Fruit fly (Drosophila melanogaster) whole organism, prepupa: Measurements from ENCODE around the gene CG14383.

Source experiments
- Blimp-1 ChIP-seq: fragments of 200-800 bp; sonication (Bioruptor generic); optimal IDR thresholded peaks from 3 replicates; lab custom pipeline; 2017; ENCODE audit warnings: missing biosample characterization, missing genetic modification characterization, mild to moderate bottlenecking, moderate library complexity, missing genetic modification reagents
- CG10631 ChIP-seq: fragments of 200-800 bp; sonication (Bioruptor generic); optimal IDR thresholded peaks from 2 replicates; lab custom pipeline; 2016; ENCODE audit warnings: missing biosample characterization, missing genetic modification characterization
- CG11902 ChIP-seq: fragments of 200-800 bp; sonication (Bioruptor generic); optimal IDR thresholded peaks from 3 replicates; lab custom pipeline; 2016; ENCODE audit warnings: missing biosample characterization, missing genetic modification characterization
- CG15336 ChIP-seq: fragments of 200-800 bp; sonication (Bioruptor generic); IDR thresholded peaks from 2 replicates; pipeline ENCODE4 v1.3.6; 2022; ENCODE audit warnings: missing biosample characterization, missing genetic modification characterization
- CG1621 ChIP-seq: fragments of 200-800 bp; sonication (Bioruptor generic); optimal IDR thresholded peaks from 3 replicates; lab custom pipeline; 2018; ENCODE audit warnings: missing biosample characterization, mild to moderate bottlenecking, missing genetic modification characterization
- CG16779 ChIP-seq: fragments of 200-800 bp; sonication (Bioruptor generic); optimal IDR thresholded peaks from 3 replicates; lab custom pipeline; 2017; ENCODE audit warnings: missing biosample characterization, mild to moderate bottlenecking, missing genetic modification characterization
- CG3032 ChIP-seq: fragments of 200-800 bp; optimal IDR thresholded peaks from 2 replicates; lab custom pipeline; 2019; ENCODE audit warnings: missing biosample characterization, mild to moderate bottlenecking, missing genetic modification characterization, moderate library complexity
- CG32006 ChIP-seq: fragments of 200-800 bp; sonication (Bioruptor generic); optimal IDR thresholded peaks from 3 replicates; lab custom pipeline; 2017; ENCODE audit warnings: missing biosample characterization, mild to moderate bottlenecking, missing genetic modification characterization
- CG34406 ChIP-seq: fragments of 200-800 bp; sonication (Bioruptor generic); optimal IDR thresholded peaks from 3 replicates; lab custom pipeline; 2016; ENCODE audit warnings: missing biosample characterization, missing genetic modification characterization
- CG3919 ChIP-seq: fragments of 200-800 bp; sonication (Bioruptor generic); optimal IDR thresholded peaks from 3 replicates; lab custom pipeline; 2016; ENCODE audit warnings: missing biosample characterization, missing genetic modification characterization
- CG6163 ChIP-seq: fragments of 200-800 bp; sonication (Bioruptor generic); IDR thresholded peaks from 3 replicates; pipeline ENCODE4 v1.3.6; 2022; ENCODE audit warnings: missing biosample characterization, missing genetic modification characterization
- CG6276 ChIP-seq: fragments of 200-800 bp; sonication (Bioruptor generic); optimal IDR thresholded peaks from 2 replicates; lab custom pipeline; 2017; ENCODE audit warnings: missing biosample characterization, mild to moderate bottlenecking, missing genetic modification characterization
- CG6792 ChIP-seq: fragments of 200-800 bp; sonication (Bioruptor generic); optimal IDR thresholded peaks from 3 replicates; lab custom pipeline; 2016; ENCODE audit warnings: missing biosample characterization, missing genetic modification characterization
- CG6854 ChIP-seq: fragments of 200-800 bp; sonication (Bioruptor generic); optimal IDR thresholded peaks from 2 replicates; lab custom pipeline; 2017; ENCODE audit warnings: missing biosample characterization, mild to moderate bottlenecking, missing genetic modification characterization
- CG8119 ChIP-seq: fragments of 200-800 bp; sonication (Bioruptor generic); IDR thresholded peaks from 3 replicates; pipeline ENCODE4 v1.3.6; 2022; ENCODE audit warnings: missing biosample characterization, missing genetic modification characterization
- CG8319 ChIP-seq: fragments of 200-800 bp; sonication (Bioruptor generic); optimal IDR thresholded peaks from 3 replicates; lab custom pipeline; 2016; ENCODE audit warnings: missing biosample characterization, missing genetic modification characterization
- Eip75B ChIP-seq: fragments of 200-800 bp; sonication (Bioruptor generic); optimal IDR thresholded peaks from 3 replicates; lab custom pipeline; 2016; ENCODE audit warnings: missing biosample characterization, missing genetic modification characterization
- Eip78C ChIP-seq: fragments of 200-800 bp; sonication (Bioruptor generic); peaks from one replicate; lab custom pipeline; 2016; ENCODE audit warnings: missing biosample characterization, missing genetic modification characterization
- Ets21C ChIP-seq: fragments of 200-800 bp; sonication (Bioruptor generic); optimal IDR thresholded peaks from 3 replicates; lab custom pipeline; 2016; ENCODE audit warnings: missing biosample characterization, missing genetic modification characterization
- Ets96B ChIP-seq: fragments of 200-800 bp; optimal IDR thresholded peaks from 2 replicates; lab custom pipeline; 2019; ENCODE audit warnings: missing biosample characterization, mild to moderate bottlenecking, missing genetic modification characterization, moderate library complexity
- Gug ChIP-seq: fragments of 200-800 bp; sonication (Bioruptor generic); IDR thresholded peaks from 2 replicates; pipeline ENCODE4 v1.3.6; 2022; ENCODE audit warnings: missing biosample characterization, missing genetic modification characterization
- Hr39 ChIP-seq: fragments of 200-800 bp; sonication (Bioruptor generic); optimal IDR thresholded peaks from 2 replicates; lab custom pipeline; 2016; ENCODE audit warnings: missing biosample characterization, missing genetic modification characterization
- Hr4 ChIP-seq: fragments of 200-800 bp; sonication (Bioruptor generic); optimal IDR thresholded peaks from 3 replicates; lab custom pipeline; 2016; ENCODE audit warnings: missing biosample characterization, missing genetic modification characterization
- Lpt ChIP-seq: fragments of 200-800 bp; sonication (Bioruptor generic); optimal IDR thresholded peaks from 3 replicates; lab custom pipeline; 2016; ENCODE audit warnings: missing biosample characterization, missing genetic modification characterization
- OdsH ChIP-seq: fragments of 200-800 bp; sonication (Bioruptor generic); optimal IDR thresholded peaks from 3 replicates; lab custom pipeline; 2016; ENCODE audit warnings: missing biosample characterization, missing genetic modification characterization
- Smox ChIP-seq: fragments of 200-800 bp; sonication (Bioruptor generic); optimal IDR thresholded peaks from 3 replicates; lab custom pipeline; 2016; ENCODE audit warnings: missing biosample characterization, missing genetic modification characterization
- Sox14 ChIP-seq: fragments of 200-800 bp; sonication (Bioruptor generic); optimal IDR thresholded peaks from 3 replicates; lab custom pipeline; 2016; ENCODE audit warnings: missing biosample characterization, missing genetic modification characterization
- Sox15 ChIP-seq: fragments of 200-800 bp; sonication (Bioruptor generic); optimal IDR thresholded peaks from 3 replicates; lab custom pipeline; 2016; ENCODE audit warnings: missing biosample characterization, missing genetic modification characterization
- achi ChIP-seq: fragments of 200-800 bp; sonication (Bioruptor generic); optimal IDR thresholded peaks from 3 replicates; lab custom pipeline; 2016; ENCODE audit warnings: missing biosample characterization, missing genetic modification characterization
- acj6 ChIP-seq: fragments of 200-800 bp; sonication (Bioruptor generic); optimal IDR thresholded peaks from 3 replicates; lab custom pipeline; 2016; ENCODE audit warnings: missing biosample characterization, missing genetic modification characterization
- cyc ChIP-seq: fragments of 200-800 bp; sonication (Bioruptor generic); optimal IDR thresholded peaks from 3 replicates; lab custom pipeline; 2016; ENCODE audit warnings: missing biosample characterization, missing genetic modification characterization
- dac ChIP-seq: fragments of 200-800 bp; sonication (Bioruptor generic); optimal IDR thresholded peaks from 2 replicates; lab custom pipeline; 2017; ENCODE audit warnings: missing biosample characterization, mild to moderate bottlenecking, missing genetic modification characterization
- eg ChIP-seq: fragments of 200-800 bp; sonication (Bioruptor generic); IDR thresholded peaks from 3 replicates; pipeline ENCODE4 v1.3.6; 2022; ENCODE audit warnings: missing biosample characterization, missing genetic modification characterization
- esn ChIP-seq: fragments of 200-800 bp; sonication (Bioruptor generic); optimal IDR thresholded peaks from 2 replicates; lab custom pipeline; 2016; ENCODE audit warnings: missing biosample characterization, mild to moderate bottlenecking, missing genetic modification characterization, moderate library complexity
- fd59A ChIP-seq: fragments of 200-800 bp; sonication (Bioruptor generic); optimal IDR thresholded peaks from 2 replicates; lab custom pipeline; 2017; ENCODE audit warnings: missing biosample characterization, mild to moderate bottlenecking, missing genetic modification characterization, missing genetic modification reagents
- fkh ChIP-seq: fragments of 200-800 bp; sonication (Bioruptor generic); optimal IDR thresholded peaks from 3 replicates; lab custom pipeline; 2017; ENCODE audit warnings: missing biosample characterization, mild to moderate bottlenecking, missing genetic modification characterization, moderate library complexity
- lz ChIP-seq: fragments of 200-800 bp; sonication (Bioruptor generic); optimal IDR thresholded peaks from 3 replicates; lab custom pipeline; 2016; ENCODE audit warnings: missing biosample characterization, missing genetic modification characterization
- pdm3 ChIP-seq: fragments of 200-800 bp; sonication (Bioruptor generic); optimal IDR thresholded peaks from 3 replicates; lab custom pipeline; 2016; ENCODE audit warnings: missing biosample characterization, missing genetic modification characterization
- spab ChIP-seq: fragments of 200-800 bp; sonication (Bioruptor generic); optimal IDR thresholded peaks from 2 replicates; lab custom pipeline; 2017; ENCODE audit warnings: missing biosample characterization, mild to moderate bottlenecking, missing genetic modification characterization, missing genetic modification reagents
- ss ChIP-seq, 2 experiments: fragments of 200-800 bp; sonication (Bioruptor generic); optimal IDR thresholded peaks; 2 replicates in 1 of 2; 3 replicates in 1 of 2; lab custom pipeline; 2017 to 2018; ENCODE audit warnings: mild to moderate bottlenecking in 2 of 2, missing biosample characterization in 2 of 2, missing genetic modification characterization in 2 of 2, moderate library complexity in 1 of 2
- svp ChIP-seq: fragments of 200-800 bp; sonication (Bioruptor generic); peaks from one replicate; lab custom pipeline; 2016; ENCODE audit warnings: missing biosample characterization, missing genetic modification characterization
- topi ChIP-seq: fragments of 200-800 bp; sonication (Bioruptor generic); optimal IDR thresholded peaks from 3 replicates; lab custom pipeline; 2016; ENCODE audit warnings: missing biosample characterization, missing genetic modification characterization

Gene CG14383

DNA sequence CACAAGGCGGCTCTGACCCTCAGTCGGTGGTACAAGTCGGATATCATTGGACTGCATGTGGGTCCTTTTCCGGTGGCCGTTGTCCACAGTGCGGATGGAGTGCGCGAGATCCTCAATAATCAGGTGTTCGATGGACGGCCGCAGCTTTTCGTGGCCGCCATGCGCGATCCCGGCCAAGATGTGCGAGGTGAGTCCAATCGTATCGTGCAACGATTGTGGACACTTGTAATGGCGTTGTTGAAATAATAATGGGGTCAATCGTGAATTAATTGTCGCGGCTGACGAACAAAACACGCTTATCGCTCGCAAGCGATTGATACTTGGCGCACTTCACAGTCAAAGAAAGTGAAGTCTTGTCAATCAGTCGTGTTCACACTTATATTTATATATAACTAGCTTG, 24.3 kb downstream of the CG14383 start:
- no peak for TF ChIP-seq fd59A
- peak; percentile 90 for TF ChIP-seq svp (GFP tag; lab: Kevin White, UChicago)

DNA sequence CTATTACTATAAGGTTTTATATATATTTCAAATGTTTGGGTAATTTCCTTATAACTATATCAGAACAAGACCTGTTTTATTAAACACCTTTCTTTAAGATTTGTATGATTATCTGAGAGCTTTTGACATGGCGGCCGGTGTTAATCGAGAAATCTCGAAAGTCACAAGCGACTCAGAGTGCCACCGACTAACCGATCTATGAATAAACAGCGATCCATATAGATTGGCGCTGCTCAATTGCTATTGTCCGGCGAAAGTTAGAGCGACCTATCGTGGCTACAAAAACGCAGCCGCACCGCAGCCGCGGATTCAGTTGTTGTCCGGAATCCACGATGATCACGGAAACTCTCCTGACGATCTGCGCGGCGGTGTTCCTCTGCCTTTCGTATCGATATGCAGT, 24.8 kb downstream of the CG14383 start, which contains the start of gene Cyp304a1:
Gene Cyp304a1, plus strand, starts transcription at position 301 of the 400 bp plus-strand sequence.
- TF ChIP-seq spab (GFP tag; lab: Kevin White, UChicago): no peak
- no peak for TF ChIP-seq fkh (GFP tag; lab: Kevin White, UChicago)
- no peak for TF ChIP-seq CG6792
- TF ChIP-seq Hr4 (GFP tag; lab: Kevin White, UChicago): no peak
- TF ChIP-seq Hr39 (GFP tag; lab: Kevin White, UChicago): no peak
- no peak for TF ChIP-seq topi (GFP tag; lab: Kevin White, UChicago)
- TF ChIP-seq dac (GFP tag; lab: Kevin White, UChicago): no peak
- no peak for TF ChIP-seq Eip78C
- no peak for TF ChIP-seq CG8119 (GFP tag; lab: Robert Waterston, UW)
- TF ChIP-seq, all 60 proteins: peak for 0

DNA sequence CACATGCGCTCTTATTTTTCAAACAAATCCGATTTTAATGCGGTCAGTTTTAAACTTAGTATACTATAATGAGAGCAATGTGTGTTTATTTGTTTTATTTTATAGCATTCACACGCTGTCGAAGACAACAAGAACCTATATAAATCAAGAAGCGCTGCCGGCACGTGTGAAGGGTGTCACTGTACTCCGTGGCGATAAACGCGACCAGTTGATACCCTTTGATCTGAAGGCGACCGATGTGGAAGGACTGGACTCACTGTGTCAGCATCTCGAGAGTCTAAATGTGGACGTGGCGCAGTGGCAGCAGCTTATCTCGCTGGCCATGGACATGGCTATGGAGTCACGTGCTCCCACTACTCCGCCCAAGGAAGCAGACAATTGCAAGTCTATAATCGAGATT, 25.7 kb downstream of the CG14383 start:
- TF ChIP-seq CG6276 (GFP tag; lab: Kevin White, UChicago) (no peak), Sox14 (GFP tag; lab: Kevin White, UChicago) (no peak), CG3032 (tag; lab: Kevin White, UChicago) (no peak), svp (GFP tag; lab: Kevin White, UChicago) (peak; percentile 95), fd59A (no peak), eg (no peak)

DNA sequence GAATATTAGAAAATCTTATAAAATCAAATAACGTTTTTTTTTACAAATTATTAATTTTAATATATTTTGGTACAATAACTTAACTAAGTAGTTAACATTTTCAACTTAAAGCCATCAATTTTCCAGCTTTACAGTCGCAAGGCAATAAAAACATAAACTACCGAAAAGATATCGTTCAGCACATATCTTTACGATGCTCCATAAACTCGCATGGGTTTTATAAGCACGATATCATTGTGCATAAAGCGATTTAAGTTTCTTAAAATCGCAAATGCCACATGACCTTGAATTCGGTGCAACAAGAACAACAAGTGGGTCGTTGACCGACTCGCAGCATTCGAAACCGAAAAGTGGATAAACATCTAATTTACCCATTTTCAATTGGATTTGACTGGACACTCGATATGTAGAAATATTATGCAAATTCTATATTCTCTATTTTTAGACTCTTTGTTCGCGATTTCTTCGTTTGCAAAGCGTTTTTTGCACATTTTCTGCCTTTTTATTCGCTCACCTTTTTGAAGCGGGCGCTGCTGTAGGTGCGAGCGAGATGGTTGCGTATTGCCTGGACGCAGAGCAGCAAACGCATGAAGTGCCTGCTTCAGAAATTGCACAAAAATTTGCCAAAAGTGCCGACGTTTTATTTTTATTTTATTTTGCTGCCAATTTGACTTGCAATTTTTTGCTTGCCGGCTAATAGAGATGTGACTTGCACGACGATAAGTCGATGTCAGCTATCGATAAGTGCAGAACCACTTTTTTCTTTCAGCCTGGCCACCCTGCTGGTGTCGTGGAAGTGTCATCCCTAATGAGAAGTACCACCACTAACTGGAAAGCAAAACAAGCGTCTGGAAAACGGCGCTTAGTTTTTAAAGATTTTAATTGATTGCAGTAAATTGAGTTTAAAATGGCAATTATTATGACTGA, 27.1 kb downstream of the CG14383 start, which contains the start of gene Spc25:
Gene Spc25, plus strand, starts transcription at position 817 of the 927 bp plus-strand sequence.
- peak; percentile 64 for TF ChIP-seq esn (GFP tag; lab: Kevin White, UChicago)
- TF ChIP-seq CG8319 (GFP tag; lab: Kevin White, UChicago): no peak
- TF ChIP-seq CG11902 (GFP tag; lab: Kevin White, UChicago): no peak
- peak; percentile 49 for TF ChIP-seq pdm3 (GFP tag; lab: Kevin White, UChicago)
- TF ChIP-seq ss (GFP tag; optimal IDR thresholded peaks at IDR 0.05; lab: Kevin White, UChicago): no peak
- TF ChIP-seq Hr4 (GFP tag; lab: Kevin White, UChicago): peak; percentile 32
- TF ChIP-seq Lpt (GFP tag; lab: Kevin White, UChicago): no peak
- TF ChIP-seq CG6163 (GFP tag; lab: Robert Waterston, UW): peak; percentile 36; the same call in 2 of the 3 replicates
- TF ChIP-seq CG10631: peak; percentile 44
- TF ChIP-seq CG8119 (GFP tag; lab: Robert Waterston, UW): no peak
- peak; percentile 44 for TF ChIP-seq Eip75B (GFP tag; lab: Kevin White, UChicago)
- TF ChIP-seq CG16779: no peak
- peak; percentile 25 for TF ChIP-seq CG3919 (GFP tag; lab: Kevin White, UChicago)
- TF ChIP-seq CG6854: no peak
- TF ChIP-seq cyc (GFP tag; lab: Kevin White, UChicago): peak; percentile 43
- TF ChIP-seq Gug: no peak
- peak; percentile 30 for TF ChIP-seq acj6
- no peak for TF ChIP-seq dac (GFP tag; lab: Kevin White, UChicago)
- peak; percentile 63 for TF ChIP-seq lz (GFP tag; lab: Kevin White, UChicago)
- TF ChIP-seq Sox14 (GFP tag; lab: Kevin White, UChicago): peak; percentile 76
- TF ChIP-seq CG1621 (tag; lab: Kevin White, UChicago): no peak
- TF ChIP-seq Sox15 (GFP tag; lab: Kevin White, UChicago): no peak
- TF ChIP-seq CG34406 (GFP tag; lab: Kevin White, UChicago): no peak
- TF ChIP-seq CG6792: peak; percentile 0
- TF ChIP-seq Ets21C (GFP tag; lab: Kevin White, UChicago): peak; percentile 47
- no peak for TF ChIP-seq Ets96B (tag; lab: Kevin White, UChicago)
- peak; percentile 52 for TF ChIP-seq Hr39 (GFP tag; lab: Kevin White, UChicago)
- peak; percentile 49 for TF ChIP-seq Eip78C
- no peak for TF ChIP-seq Blimp-1 (GFP tag; lab: Kevin White, UChicago)
- TF ChIP-seq CG6276 (GFP tag; lab: Kevin White, UChicago): no peak
- peak; percentile 29 for TF ChIP-seq Smox
- TF ChIP-seq CG15336 (GFP tag; lab: Robert Waterston, UW): no peak
- TF ChIP-seq fkh (GFP tag; lab: Kevin White, UChicago): no peak
- no peak for TF ChIP-seq CG32006 (GFP tag; lab: Kevin White, UChicago)
- peak; percentile 17 for TF ChIP-seq achi (GFP tag; lab: Kevin White, UChicago)
- TF ChIP-seq OdsH (GFP tag; lab: Kevin White, UChicago): no peak
- TF ChIP-seq spab (GFP tag; lab: Kevin White, UChicago): no peak
